Worm (Caenorhabditis elegans): ENCODE measurements around the gene clec-204.

Gene clec-204

ce11 chrV:1725353-1725752 lies 31.6 kb upstream of the clec-204 start, which contains the start of gene sri-27:
Gene sri-27 (plus strand): TSS chrV:1725653.
- no peak for TF ChIP-seq nfya-2 (GFP tag; IDR thresholded peaks at IDR 0.05)
- TF ChIP-seq pha-4 (tag; optimal IDR thresholded peaks at IDR 0.05): no peak
- TF ChIP-seq cebp-1 (GFP tag; IDR thresholded peaks at IDR 0.05): no peak
- no peak for TF ChIP-seq cebp-1 (tag; optimal IDR thresholded peaks at IDR 0.05)
- TF ChIP-seq ztf-3 (GFP tag; optimal IDR thresholded peaks at IDR 0.05): no peak
- no peak for TF ChIP-seq F57C9.4 (tag; optimal IDR thresholded peaks at IDR 0.05)

ce11 chrV:1731918-1732317 lies 25.0 kb upstream of the clec-204 start, which contains the start of gene gst-21:
Gene gst-21 (minus strand): TSS chrV:1732018.
- TF ChIP-seq mel-28 (tag; optimal IDR thresholded peaks at IDR 0.05; ENCODE audit: borderline replicate concordance) (no peak), ztf-22 (GFP tag; optimal IDR thresholded peaks at IDR 0.05) (no peak), B0035.1 (tag; optimal IDR thresholded peaks at IDR 0.05) (no peak), lin-54 (GFP tag; optimal IDR thresholded peaks at IDR 0.05) (no peak), F10E7.11 (tag; optimal IDR thresholded peaks at IDR 0.05) (no peak), B0019.2 (GFP tag; conservative IDR thresholded peaks at IDR 0.05) (no peak), egrh-3 (GFP tag; IDR thresholded peaks at IDR 0.05) (no peak), T26A5.8 (tag; optimal IDR thresholded peaks at IDR 0.05) (no peak), let-526 (GFP tag; IDR thresholded peaks at IDR 0.05) (no peak), mcd-1 (GFP tag; IDR thresholded peaks at IDR 0.05) (no peak), somi-1 (GFP tag; optimal IDR thresholded peaks at IDR 0.05) (no peak), egl-18 (GFP tag; IDR thresholded peaks at IDR 0.05) (no peak), unc-130 (GFP tag; optimal IDR thresholded peaks at IDR 0.05) (no peak), nhr-90 (tag; optimal IDR thresholded peaks at IDR 0.05) (no peak)

- TF ChIP-seq pha-4 (tag; optimal IDR thresholded peaks at IDR 0.05) (no peak), fkh-3 (tag; optimal IDR thresholded peaks at IDR 0.05) (no peak), ztf-28 (GFP tag; IDR thresholded peaks at IDR 0.05) (no peak), snpc-1.3 (tag; optimal IDR thresholded peaks at IDR 0.05; ENCODE audit: insufficient read depth) (no peak), akir-1 (GFP tag; optimal IDR thresholded peaks at IDR 0.05) (no peak), nhr-80 (tag; optimal IDR thresholded peaks at IDR 0.05) (no peak)
Measured at ce11 chrV:1734569-1734968, 22.4 kb upstream of the clec-204 start, which contains the start of gene str-160. Gene str-160 (plus strand): TSS chrV:1734869.

ce11 chrV:1741074-1741473 lies 15.9 kb upstream of the clec-204 start, which contains the start of gene srab-25:
Gene srab-25 (minus strand): TSS chrV:1741174.
- TF ChIP-seq F57C9.4 (tag; optimal IDR thresholded peaks at IDR 0.05) (no peak), let-607 (tag; optimal IDR thresholded peaks at IDR 0.05) (no peak), somi-1 (GFP tag; optimal IDR thresholded peaks at IDR 0.05) (no peak), mes-4 (tag; optimal IDR thresholded peaks at IDR 0.05) (no peak), zim-3 (tag; optimal IDR thresholded peaks at IDR 0.05) (no peak), lag-1 (GFP tag; IDR thresholded peaks at IDR 0.05) (no peak), hmg-20 (GFP tag; IDR thresholded peaks at IDR 0.05) (no peak)

ce11 chrV:1743205-1743870 lies 13.6 kb upstream of the clec-204 start, which contains the start of gene nhr-256:
Gene nhr-256 (plus strand): TSS chrV:1743771.
- no peak for TF ChIP-seq snpc-4 (GFP tag; optimal IDR thresholded peaks at IDR 0.05)
- TF ChIP-seq snpc-4 (tag; optimal IDR thresholded peaks at IDR 0.05): peak in 1 of 4 experiments; percentile 19
- peak; percentile 65 for TF ChIP-seq attf-5 (GFP tag; optimal IDR thresholded peaks at IDR 0.05)
- no peak for TF ChIP-seq F55B11.4 (tag; optimal IDR thresholded peaks at IDR 0.05; ENCODE audit: borderline replicate concordance, insufficient read depth)
- no peak for TF ChIP-seq F49E8.2 (tag; optimal IDR thresholded peaks at IDR 0.05; ENCODE audit: insufficient read depth)
- no peak for TF ChIP-seq lag-1 (GFP tag; IDR thresholded peaks at IDR 0.05)
- no peak for TF ChIP-seq fkh-3 (tag; optimal IDR thresholded peaks at IDR 0.05)
- TF ChIP-seq F23B12.7 (tag; optimal IDR thresholded peaks at IDR 0.05; ENCODE audit: insufficient read depth): peak; percentile 4
- no peak for TF ChIP-seq sptf-2 (GFP tag; optimal IDR thresholded peaks at IDR 0.05)
- TF ChIP-seq ceh-27 (GFP tag; optimal IDR thresholded peaks at IDR 0.05): peak; percentile 43
- TF ChIP-seq K11D2.4 (GFP tag; IDR thresholded peaks at IDR 0.05): 0 out of 2 replicates have a peak, but pooled peaks have one; percentile 36
- TF ChIP-seq nhr-80 (tag; optimal IDR thresholded peaks at IDR 0.05): peak; percentile 76
- TF ChIP-seq ztf-26 (tag; optimal IDR thresholded peaks at IDR 0.05): peak; percentile 26
- peak; percentile 21 for TF ChIP-seq atf-7 (tag; optimal IDR thresholded peaks at IDR 0.05)
